Fruit fly (Drosophila melanogaster) whole organism, embryonic: Measurements from ENCODE around the gene CG43610.

ENCODE experiments used
- Awh ChIP-seq: fragments of 200-800 bp; sonication (Bioruptor generic); IDR thresholded peaks from 2 replicates; pipeline ENCODE4, ENCODE4 v1.3.6; 2022; ENCODE audit warnings: missing biosample characterization, missing genetic modification characterization
- Bdp1 ChIP-seq: fragments of 200-800 bp; sonication (Bioruptor generic); optimal IDR thresholded peaks from 3 replicates; lab custom pipeline; 2016; ENCODE audit warnings: missing biosample characterization, missing genetic modification characterization
- CG1024 ChIP-seq: fragments of 200-800 bp; sonication (Bioruptor generic); IDR thresholded peaks from 2 replicates; pipeline ENCODE4 v1.3.6; 2022; ENCODE audit warnings: missing biosample characterization, missing genetic modification characterization
- CG10565 ChIP-seq: fragments of 200-800 bp; sonication (Bioruptor generic); optimal IDR thresholded peaks from 3 replicates; lab custom pipeline; 2016; ENCODE audit warnings: missing biosample characterization, mild to moderate bottlenecking, missing genetic modification characterization
- CG12104 ChIP-seq: fragments of 200-800 bp; sonication (Bioruptor generic); optimal IDR thresholded peaks from 3 replicates; lab custom pipeline; 2016; ENCODE audit warnings: missing biosample characterization, missing genetic modification characterization
- CG14965 ChIP-seq: fragments of 200-800 bp; sonication (Bioruptor generic); optimal IDR thresholded peaks from 2 replicates; lab custom pipeline; 2016; ENCODE audit warnings: missing biosample characterization, missing genetic modification characterization, borderline replicate concordance
- CG17186 ChIP-seq: fragments of 200-800 bp; sonication (Bioruptor generic); optimal IDR thresholded peaks from 3 replicates; lab custom pipeline; 2017; ENCODE audit warnings: missing biosample characterization, missing genetic modification reagents, missing genetic modification characterization
- CG18619 ChIP-seq: fragments of 200-800 bp; sonication (Bioruptor generic); optimal IDR thresholded peaks from 3 replicates; lab custom pipeline; 2017; ENCODE audit warnings: missing biosample characterization, mild to moderate bottlenecking, missing genetic modification characterization
- CG32767 ChIP-seq: fragments of 200-800 bp; sonication (Bioruptor generic); IDR thresholded peaks from 2 replicates; pipeline ENCODE4 v1.3.6; 2022; ENCODE audit warnings: missing biosample characterization, missing genetic modification characterization
- CG33557 ChIP-seq: fragments of 200-800 bp; sonication (Bioruptor generic); optimal IDR thresholded peaks from 2 replicates; lab custom pipeline; 2019; ENCODE audit warnings: missing biosample characterization, mild to moderate bottlenecking, missing genetic modification characterization, moderate library complexity
- CG3726 ChIP-seq: fragments of 200-800 bp; sonication (Bioruptor generic); IDR thresholded peaks from 3 replicates; pipeline ENCODE4, ENCODE4 v1.3.6; 2022; ENCODE audit warnings: missing biosample characterization, missing genetic modification characterization
- CG4854 ChIP-seq: fragments of 200-800 bp; sonication (Bioruptor generic); optimal IDR thresholded peaks from 2 replicates; lab custom pipeline; 2016; ENCODE audit warnings: missing biosample characterization, missing genetic modification characterization, inconsistent platforms
- CG7271 ChIP-seq: fragments of 200-800 bp; sonication (Bioruptor generic); optimal IDR thresholded peaks from 2 replicates; lab custom pipeline; 2018; ENCODE audit warnings: missing biosample characterization, mild to moderate bottlenecking, missing genetic modification characterization, moderate library complexity
- CG7839 ChIP-seq: fragments of 200-800 bp; sonication (Bioruptor generic); optimal IDR thresholded peaks from 3 replicates; lab custom pipeline; 2018; ENCODE audit warnings: missing biosample characterization, mild to moderate bottlenecking, missing genetic modification characterization, moderate library complexity
- CG9727 ChIP-seq: fragments of 200-800 bp; sonication (Bioruptor generic); optimal IDR thresholded peaks from 3 replicates; lab custom pipeline; 2017; ENCODE audit warnings: missing biosample characterization, mild to moderate bottlenecking, missing genetic modification characterization
- CG9817 ChIP-seq: fragments of 200-800 bp; sonication (Bioruptor generic); optimal IDR thresholded peaks from 2 replicates; lab custom pipeline; 2018; ENCODE audit warnings: missing biosample characterization, mild to moderate bottlenecking, missing genetic modification characterization, moderate library complexity
- CTCF ChIP-seq: fragments of 200-800 bp; sonication (Bioruptor generic); optimal IDR thresholded peaks from 2 replicates; lab custom pipeline; 2017; ENCODE audit warnings: missing biosample characterization, mild to moderate bottlenecking, missing genetic modification characterization, moderate library complexity
- D ChIP-seq, 2 experiments: fragments of 200-800 bp in 1 of 2; fragments of >200 bp in 1 of 2; sonication (Bioruptor generic) in 1 of 2; optimal IDR thresholded peaks; 2 replicates in 1 of 2; 3 replicates in 1 of 2; lab custom pipeline; 2017; ENCODE audit warnings: mild to moderate bottlenecking in 1 of 2, missing biosample characterization in 1 of 2, missing genetic modification characterization in 1 of 2, missing genetic modification reagents in 1 of 2
- Deaf1 ChIP-seq: fragments of 200-800 bp; optimal IDR thresholded peaks from 3 replicates; lab custom pipeline; 2019; ENCODE audit warnings: missing biosample characterization, mild to moderate bottlenecking, missing genetic modification characterization, moderate library complexity
- Dll ChIP-seq: fragments of 200-800 bp; sonication (Bioruptor generic); IDR thresholded peaks from 4 replicates; pipeline ENCODE4 v1.3.6; 2022; ENCODE audit warnings: missing biosample characterization, missing genetic modification characterization; ENCODE audit not compliant: partially characterized antibody
- Ets65A ChIP-seq: fragments of 200-800 bp; sonication (Bioruptor generic); peaks from one replicate; lab custom pipeline; 2016; ENCODE audit warnings: missing biosample characterization, missing genetic modification characterization
- HLH54F ChIP-seq: fragments of 200-800 bp; sonication (Bioruptor generic); optimal IDR thresholded peaks from 3 replicates; lab custom pipeline; 2016; ENCODE audit warnings: missing biosample characterization, missing genetic modification characterization
- Hr3 ChIP-seq: fragments of 200-800 bp; sonication (Bioruptor generic); optimal IDR thresholded peaks from 3 replicates; lab custom pipeline; 2016; ENCODE audit warnings: missing biosample characterization, missing genetic modification characterization
- Hr39 ChIP-seq: fragments of >200 bp; optimal IDR thresholded peaks from 2 replicates; lab custom pipeline; 2017
- MESR4 ChIP-seq: fragments of 200-800 bp; sonication (Bioruptor generic); optimal IDR thresholded peaks from 2 replicates; lab custom pipeline; 2018; ENCODE audit warnings: missing biosample characterization, mild to moderate bottlenecking, missing genetic modification characterization, moderate library complexity
- Mad ChIP-seq: fragments of 200-800 bp; sonication (Bioruptor generic); optimal IDR thresholded peaks from 2 replicates; lab custom pipeline; 2016; ENCODE audit warnings: missing biosample characterization, missing genetic modification characterization
- Sox100B ChIP-seq: fragments of 200-800 bp; sonication (Bioruptor generic); optimal IDR thresholded peaks from 3 replicates; lab custom pipeline; 2018; ENCODE audit warnings: missing biosample characterization, mild to moderate bottlenecking, missing genetic modification characterization
- Ssrp ChIP-seq: fragments of 200-800 bp; sonication (Bioruptor generic); optimal IDR thresholded peaks from 2 replicates; lab custom pipeline; 2018; ENCODE audit warnings: missing biosample characterization, mild to moderate bottlenecking, missing genetic modification characterization, moderate library complexity
- Tbp ChIP-seq: fragments of >200 bp; optimal IDR thresholded peaks from 2 replicates; lab custom pipeline; 2018; ENCODE audit warnings: missing biosample characterization, missing genetic modification characterization
- YL-1 ChIP-seq: fragments of 200-800 bp; sonication (Bioruptor generic); optimal IDR thresholded peaks from 3 replicates; lab custom pipeline; 2017; ENCODE audit warnings: missing biosample characterization, mild to moderate bottlenecking, missing genetic modification characterization
- ac ChIP-seq: fragments of 200-800 bp; sonication (Bioruptor generic); optimal IDR thresholded peaks from 3 replicates; lab custom pipeline; 2017; ENCODE audit warnings: missing biosample characterization, mild to moderate bottlenecking, missing genetic modification characterization
- ash1 ChIP-seq: fragments of 200-800 bp; sonication (Bioruptor generic); optimal IDR thresholded peaks from 2 replicates; lab custom pipeline; 2018; ENCODE audit warnings: missing biosample characterization, mild to moderate bottlenecking, missing genetic modification characterization
- chn ChIP-seq: fragments of 200-800 bp; sonication (Bioruptor generic); optimal IDR thresholded peaks from 2 replicates; lab custom pipeline; 2016; ENCODE audit warnings: missing biosample characterization, missing genetic modification characterization
- gce ChIP-seq: fragments of 200-800 bp; sonication (Bioruptor generic); IDR thresholded peaks from 3 replicates; pipeline ENCODE4 v1.3.6; 2022; ENCODE audit warnings: missing biosample characterization, missing genetic modification characterization
- gsb-n ChIP-seq: fragments of 200-800 bp; sonication (Bioruptor generic); optimal IDR thresholded peaks from 3 replicates; lab custom pipeline; 2018; ENCODE audit warnings: missing biosample characterization, mild to moderate bottlenecking, missing genetic modification characterization
- insv ChIP-seq, 2 experiments: fragments of 200-800 bp; sonication (Bioruptor generic); optimal IDR thresholded peaks; 3 replicates each; lab custom pipeline; 2016 to 2018; ENCODE audit warnings: missing biosample characterization in 2 of 2, missing genetic modification characterization in 2 of 2
- jing ChIP-seq: fragments of 200-800 bp; sonication (Bioruptor generic); optimal IDR thresholded peaks from 2 replicates; lab custom pipeline; 2018; ENCODE audit warnings: missing biosample characterization, mild to moderate bottlenecking, missing genetic modification characterization
- kah ChIP-seq: fragments of 200-800 bp; sonication (Bioruptor generic); optimal IDR thresholded peaks from 2 replicates; lab custom pipeline; 2018; ENCODE audit warnings: missing biosample characterization, mild to moderate bottlenecking, missing genetic modification characterization
- knrl ChIP-seq: fragments of 200-800 bp; sonication (Bioruptor generic); IDR thresholded peaks from 3 replicates; pipeline ENCODE4 v1.3.6; 2022; ENCODE audit warnings: missing biosample characterization, missing genetic modification characterization; ENCODE audit not compliant: partially characterized antibody
- lov ChIP-seq, 2 experiments: fragments of 200-800 bp in 1 of 2; fragments of >200 bp in 1 of 2; sonication (Bioruptor generic) in 1 of 2; IDR thresholded peaks in 1 of 2; optimal IDR thresholded peaks in 1 of 2; 2 replicates in 1 of 2; 3 replicates in 1 of 2; pipeline versions ENCODE4 v1.3.6 to Lab custom; 2017 to 2022; ENCODE audit warnings: missing biosample characterization in 1 of 2, missing genetic modification characterization in 1 of 2
- mam ChIP-seq: fragments of 200-800 bp; sonication (Bioruptor generic); optimal IDR thresholded peaks from 3 replicates; lab custom pipeline; 2016; ENCODE audit warnings: missing biosample characterization, missing genetic modification characterization
- p53 ChIP-seq: fragments of 200-800 bp; sonication (Bioruptor generic); optimal IDR thresholded peaks from 2 replicates; lab custom pipeline; 2016; ENCODE audit warnings: missing biosample characterization, missing genetic modification characterization
- pb ChIP-seq: fragments of 200-800 bp; sonication (Bioruptor generic); optimal IDR thresholded peaks from 3 replicates; lab custom pipeline; 2016; ENCODE audit warnings: missing biosample characterization, missing genetic modification characterization
- sens ChIP-seq: fragments of 200-800 bp; sonication (Bioruptor generic); peaks from one replicate; lab custom pipeline; 2016; ENCODE audit warnings: missing biosample characterization, missing genetic modification characterization
- sima ChIP-seq: fragments of 200-800 bp; sonication (Bioruptor generic); optimal IDR thresholded peaks from 2 replicates; lab custom pipeline; 2016; ENCODE audit warnings: missing biosample characterization, missing genetic modification characterization
- tio ChIP-seq: fragments of 200-800 bp; sonication (Bioruptor generic); optimal IDR thresholded peaks from 2 replicates; lab custom pipeline; 2017; ENCODE audit warnings: missing biosample characterization, missing genetic modification characterization, inconsistent platforms
- tll ChIP-seq, 2 experiments: fragments of 200-800 bp in 1 of 2; fragments of >200 bp in 1 of 2; sonication (Bioruptor generic) in 1 of 2; optimal IDR thresholded peaks; 2 replicates each; lab custom pipeline; 2017 to 2019; ENCODE audit warnings: missing biosample characterization in 2 of 2, missing genetic modification characterization in 2 of 2, mild to moderate bottlenecking in 1 of 2, moderate library complexity in 1 of 2
- twi ChIP-seq: fragments of 200-800 bp; optimal IDR thresholded peaks from 2 replicates; lab custom pipeline; 2019; ENCODE audit warnings: missing biosample characterization, mild to moderate bottlenecking, missing genetic modification characterization, moderate library complexity
- usp ChIP-seq: fragments of >200 bp; optimal IDR thresholded peaks from 2 replicates; lab custom pipeline; 2017; ENCODE audit warnings: missing biosample characterization, missing genetic modification characterization
- zfh1 ChIP-seq: fragments of 200-800 bp; sonication (Bioruptor generic); IDR thresholded peaks from 3 replicates; pipeline ENCODE4 v1.3.6; 2022; ENCODE audit warnings: missing biosample characterization, missing genetic modification characterization

CG43610 gene

DNA sequence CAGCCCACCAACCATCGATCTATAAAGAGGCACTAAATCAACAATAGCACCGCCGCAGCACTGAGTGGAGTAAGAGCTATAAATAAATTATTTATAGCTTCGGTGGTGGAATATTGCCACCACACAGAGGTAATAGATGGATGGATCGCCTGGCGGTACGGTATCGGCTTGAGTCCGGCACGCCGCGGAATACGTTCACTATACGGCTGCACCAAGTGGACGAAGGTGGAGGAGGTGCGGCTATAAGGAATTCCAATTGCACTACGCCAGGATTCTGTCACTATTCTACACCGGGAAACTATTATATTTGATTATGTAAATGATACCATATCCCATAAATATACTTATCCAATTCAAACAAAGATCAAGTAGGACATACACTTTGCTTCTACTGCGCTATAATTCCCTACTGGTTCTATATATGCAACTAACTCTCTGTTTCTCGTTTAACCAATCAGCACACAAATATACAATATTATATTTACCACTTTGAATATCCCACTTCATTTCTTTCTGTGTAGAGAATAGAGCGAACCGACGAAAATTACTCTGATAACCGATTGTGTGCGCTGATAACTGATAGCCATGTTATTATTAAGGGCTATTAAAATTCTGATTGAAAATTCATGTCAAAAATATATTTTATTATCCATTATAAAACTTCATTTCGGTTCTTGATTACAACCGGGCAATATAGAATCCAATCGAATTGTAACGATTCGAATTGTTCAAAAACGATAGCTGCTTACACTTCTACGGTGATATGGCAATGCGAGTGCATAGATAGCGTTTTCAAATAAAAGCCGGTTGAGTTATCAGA is 20.4 kb downstream of the CG43610 start (continued):
- TF ChIP-seq CG12104 (peak; percentile 17), CG7271 (tag; lab: Kevin White, UChicago) (no peak), Dll (GFP tag; lab: Robert Waterston, UW) (no peak), D (optimal IDR thresholded peaks at IDR 0.05; lab: Kevin White, UChicago) (no peak), D (GFP tag; optimal IDR thresholded peaks at IDR 0.05; lab: Kevin White, UChicago) (peak; percentile 34), CG9727 (GFP tag; lab: Kevin White, UChicago) (peak; percentile 62), CG14965 (GFP tag; lab: Kevin White, UChicago) (no peak), zfh1 (GFP tag; lab: Robert Waterston, UW) (no peak), Ets65A (GFP tag; lab: Kevin White, UChicago) (peak; percentile 91), Mad (GFP tag; lab: Kevin White, UChicago) (no peak), insv (GFP tag; optimal IDR thresholded peaks at IDR 0.05; lab: Kevin White, UChicago) (no peak), CG10565 (no peak), jing (GFP tag; lab: Kevin White, UChicago) (no peak), chn (peak; percentile 16), sima (no peak), CG1024 (GFP tag; lab: Robert Waterston, UW) (no peak), YL-1 (GFP tag; lab: Kevin White, UChicago) (no peak), mam (peak; percentile 4), Ssrp (tag; lab: Kevin White, UChicago) (peak; percentile 26), kah (GFP tag; lab: Kevin White, UChicago) (no peak), tll (GFP tag; optimal IDR thresholded peaks at IDR 0.05; lab: Kevin White, UChicago) (no peak), twi (tag; lab: Kevin White, UChicago) (no peak), p53 (GFP tag; lab: Kevin White, UChicago) (no peak), ac (GFP tag; lab: Kevin White, UChicago) (no peak), Hr3 (peak; percentile 1), Tbp (GFP tag; lab: Kevin White, UChicago) (no peak), knrl (GFP tag; lab: Robert Waterston, UW) (no peak), gsb-n (tag; lab: Kevin White, UChicago) (no peak), HLH54F (no peak), CG9817 (peak; percentile 9), CG18619 (GFP tag; lab: Kevin White, UChicago) (peak; percentile 27), CG7839 (peak; percentile 49), Hr39 (lab: Kevin White, UChicago) (no peak), CG4854 (GFP tag; lab: Kevin White, UChicago) (no peak), CTCF (no peak), CG33557 (GFP tag; lab: Kevin White, UChicago) (no peak), Bdp1 (no peak), tio (GFP tag; lab: Kevin White, UChicago) (peak; percentile 51), usp (no peak), sens (GFP tag; lab: Kevin White, UChicago) (peak; percentile 90), gce (no peak), Sox100B (GFP tag; lab: Kevin White, UChicago) (peak; percentile 12), CG3726 (GFP tag; lab: Robert Waterston, UW) (no peak), CG32767 (GFP tag; lab: Robert Waterston, UW) (no peak), CG17186 (GFP tag; lab: Kevin White, UChicago) (no peak), Deaf1 (no peak), ash1 (no peak), MESR4 (GFP tag; lab: Kevin White, UChicago) (no peak), lov (optimal IDR thresholded peaks at IDR 0.05; lab: Kevin White, UChicago) (no peak), lov (GFP tag; IDR thresholded peaks at IDR 0.05; lab: Robert Waterston, UW) (no peak), pb (GFP tag; lab: Kevin White, UChicago) (no peak), Awh (GFP tag; lab: Robert Waterston, UW) (no peak)
